Worm (Caenorhabditis elegans): ENCODE results near the gene C18D11.6.

DNA sequence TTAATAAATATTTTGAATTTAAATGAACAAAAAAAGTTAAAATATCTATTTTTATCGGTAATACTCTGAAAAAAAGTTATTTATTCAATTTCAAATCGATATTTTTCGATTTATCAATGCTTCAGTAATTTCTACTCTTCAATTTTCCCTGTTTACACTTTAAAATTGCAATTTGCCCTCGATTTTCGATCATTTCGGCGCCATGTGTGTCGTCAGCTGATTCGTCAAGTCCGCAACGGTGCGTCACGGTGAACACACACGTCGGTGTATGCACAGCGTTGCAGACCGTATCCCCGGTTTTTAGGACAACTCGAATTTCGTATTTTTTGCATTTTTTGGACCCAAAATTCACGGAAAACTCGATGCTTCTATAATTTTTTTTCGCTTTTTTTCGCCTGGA, 12.9 kb downstream of the C18D11.6 start, which contains the start of gene C18D11.3:
- TF ChIP-seq unc-55 (GFP tag; optimal IDR thresholded peaks at IDR 0.05) (peak; percentile 45), ceh-14 (tag; optimal IDR thresholded peaks at IDR 0.05) (no peak), dve-1 (tag; optimal IDR thresholded peaks at IDR 0.05) (no peak)

Data from whole organism, late embryonic.